Worm (Caenorhabditis elegans): ENCODE data around the gene C06B8.3.

C06B8.3 gene

DNA sequence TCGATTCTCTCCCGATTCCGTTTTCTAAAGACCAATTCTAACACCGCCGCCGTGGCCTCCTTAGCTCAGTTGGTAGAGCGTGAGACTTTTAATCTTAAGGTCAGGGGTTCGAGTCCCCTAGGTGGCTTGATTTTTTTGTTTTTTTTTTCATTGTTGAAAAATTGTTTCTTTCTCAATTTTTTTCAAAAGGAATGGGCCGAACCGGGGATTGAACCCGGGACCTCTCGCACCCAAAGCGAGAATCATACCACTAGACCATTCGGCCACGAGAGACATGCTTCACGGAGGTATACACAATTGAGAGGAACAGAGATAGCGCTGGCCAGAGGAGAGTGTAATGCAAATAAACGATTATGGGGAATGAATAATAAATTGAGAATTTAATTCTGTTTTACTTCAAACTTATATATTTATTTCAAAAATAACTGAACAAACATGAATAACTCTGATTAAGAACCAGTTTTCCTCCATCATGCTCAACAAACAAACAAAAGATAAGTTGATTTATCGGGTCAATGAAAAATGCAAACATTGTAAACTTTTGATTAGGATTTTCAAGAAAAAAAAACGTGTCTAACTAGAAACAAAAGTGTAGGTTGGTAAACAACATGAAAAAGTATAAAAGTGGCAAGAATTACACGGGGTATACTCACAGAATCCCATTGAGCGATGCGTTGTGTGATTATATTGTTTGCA lies 19.3 kb downstream of the C06B8.3 start, which contains the start of gene pqn-71 (continued):
- TF ChIP-seq unc-62 (GFP tag; optimal IDR thresholded peaks at IDR 0.05), result no peak
- peak; percentile 84 for TF ChIP-seq gei-17 (GFP tag; optimal IDR thresholded peaks at IDR 0.05)
- TF ChIP-seq aptf-3 (GFP tag; IDR thresholded peaks at IDR 0.05), result peak; percentile 95
- peak; percentile 86 for TF ChIP-seq mcd-1 (GFP tag; IDR thresholded peaks at IDR 0.05)
- peak; percentile 69 for TF ChIP-seq madf-8 (GFP tag; conservative IDR thresholded peaks at IDR 0.05)
- TF ChIP-seq lsl-1 (GFP tag; optimal IDR thresholded peaks at IDR 0.05), result peak; percentile 73
- peak; percentile 96 for TF ChIP-seq nfyb-1 (GFP tag; IDR thresholded peaks at IDR 0.05)
- TF ChIP-seq T26A5.8 (tag; optimal IDR thresholded peaks at IDR 0.05), result peak; percentile 90
- peak; percentile 91 for TF ChIP-seq lsy-27 (tag; optimal IDR thresholded peaks at IDR 0.05; ENCODE audit: borderline replicate concordance, insufficient read depth)
- TF ChIP-seq snpc-1.3 (tag; optimal IDR thresholded peaks at IDR 0.05; ENCODE audit: insufficient read depth), result peak; percentile 94
- peak; percentile 86 for TF ChIP-seq hlh-12 (tag; optimal IDR thresholded peaks at IDR 0.05)
- no peak for TF ChIP-seq hlh-26 (GFP tag; conservative IDR thresholded peaks at IDR 0.05)
- no peak for TF ChIP-seq F57C9.4 (tag; optimal IDR thresholded peaks at IDR 0.05)
- TF ChIP-seq bed-2 (GFP tag; IDR thresholded peaks at IDR 0.05), result 0 out of 2 replicates have a peak, but pooled peaks have one; percentile 54
- peak; percentile 75 to 81 for TF ChIP-seq let-607 (tag; optimal IDR thresholded peaks at IDR 0.05)
- peak; percentile 85 for TF ChIP-seq F22D6.2 (tag; optimal IDR thresholded peaks at IDR 0.05)
- TF ChIP-seq ekl-4 (GFP tag; IDR thresholded peaks at IDR 0.05), result peak; percentile 89
- peak; percentile 87 for TF ChIP-seq hsf-1 (GFP tag; IDR thresholded peaks at IDR 0.05)
- TF ChIP-seq F49E8.2 (tag; optimal IDR thresholded peaks at IDR 0.05; ENCODE audit: insufficient read depth), result peak; percentile 56
- TF ChIP-seq F10E7.11 (tag; optimal IDR thresholded peaks at IDR 0.05), result peak; percentile 47
- TF ChIP-seq tbx-9 (tag; optimal IDR thresholded peaks at IDR 0.05; ENCODE audit: borderline replicate concordance), result peak; percentile 79
- TF ChIP-seq hrde-1 (tag; optimal IDR thresholded peaks at IDR 0.05; ENCODE audit: borderline replicate concordance), result peak; percentile 93
- TF ChIP-seq C17E4.6 (GFP tag; IDR thresholded peaks at IDR 0.05), result peak; percentile 93
- TF ChIP-seq lin-26 (GFP tag; IDR thresholded peaks at IDR 0.05), result peak; percentile 98
- no peak for TF ChIP-seq lag-1 (GFP tag; IDR thresholded peaks at IDR 0.05)
- TF ChIP-seq nhr-120 (GFP tag; IDR thresholded peaks at IDR 0.05), result peak; percentile 88; the same call in 1 of the 2 replicates
- 0 out of 2 replicates have a peak, but pooled peaks have one; percentile 52 for TF ChIP-seq Y79H2A.3 (GFP tag; conservative IDR thresholded peaks at IDR 0.05)
- peak; percentile 31 for TF ChIP-seq nhr-179 (tag; optimal IDR thresholded peaks at IDR 0.05)
- TF ChIP-seq attf-3 (GFP tag; conservative IDR thresholded peaks at IDR 0.05), result peak; percentile 73
- TF ChIP-seq F55B11.4 (tag; optimal IDR thresholded peaks at IDR 0.05; ENCODE audit: borderline replicate concordance, insufficient read depth), result no peak
- peak; percentile 60; the same call in 1 of the 2 replicates for TF ChIP-seq aptf-2 (GFP tag; conservative IDR thresholded peaks at IDR 0.05)
- peak; percentile 89; the same call in 1 of the 2 replicates for TF ChIP-seq ceh-58 (GFP tag; IDR thresholded peaks at IDR 0.05)
- TF ChIP-seq nhr-80 (tag; optimal IDR thresholded peaks at IDR 0.05), result peak; percentile 80
- peak; percentile 85 for TF ChIP-seq lin-54 (GFP tag; optimal IDR thresholded peaks at IDR 0.05)
- peak; percentile 86 for TF ChIP-seq attf-5 (GFP tag; optimal IDR thresholded peaks at IDR 0.05)
- peak; percentile 88; the same call in 1 of the 2 replicates for TF ChIP-seq ceh-40 (GFP tag; IDR thresholded peaks at IDR 0.05)
- TF ChIP-seq sptf-2 (GFP tag; optimal IDR thresholded peaks at IDR 0.05), result peak; percentile 89
- peak; percentile 80; the same call in 1 of the 2 replicates for TF ChIP-seq zfh-2 (GFP tag; conservative IDR thresholded peaks at IDR 0.05)
- TF ChIP-seq snpc-4 (GFP tag; optimal IDR thresholded peaks at IDR 0.05), result peak; percentile 82
- peak; percentile 80 to 93 (median 88) for TF ChIP-seq snpc-4 (tag; optimal IDR thresholded peaks at IDR 0.05)
- peak; percentile 62 for TF ChIP-seq F33H1.4 (GFP tag; IDR thresholded peaks at IDR 0.05)
- TF ChIP-seq nfya-1 (tag; optimal IDR thresholded peaks at IDR 0.05; ENCODE audit: borderline replicate concordance, insufficient read depth), result no peak
- peak; percentile 95 for TF ChIP-seq die-1 (tag; optimal IDR thresholded peaks at IDR 0.05)
- TF ChIP-seq hmg-20 (GFP tag; IDR thresholded peaks at IDR 0.05), result peak; percentile 89
- peak; percentile 99 for TF ChIP-seq rpc-1 (optimal IDR thresholded peaks at IDR 0.05)
- TF ChIP-seq rpc-1 (tag; optimal IDR thresholded peaks at IDR 0.05), result peak; percentile 98
